Fruit fly (Drosophila melanogaster) whole organism, embryonic: Measurements from ENCODE around the gene Spn28B.

Experiments
- Ada2b ChIP-seq: fragments of 200-800 bp; sonication (Bioruptor generic); IDR thresholded peaks from 2 replicates; pipeline ENCODE4 v1.3.6; 2022; ENCODE audit warnings: missing biosample characterization, missing genetic modification characterization
- CG11504 ChIP-seq: fragments of 200-800 bp; sonication (Bioruptor generic); optimal IDR thresholded peaks from 3 replicates; lab custom pipeline; 2019; ENCODE audit warnings: missing biosample characterization, mild to moderate bottlenecking, missing genetic modification characterization, moderate library complexity
- CG12104 ChIP-seq: fragments of 200-800 bp; sonication (Bioruptor generic); optimal IDR thresholded peaks from 3 replicates; lab custom pipeline; 2016; ENCODE audit warnings: missing biosample characterization, missing genetic modification characterization
- CG12236 ChIP-seq: fragments of 200-800 bp; sonication (Bioruptor generic); optimal IDR thresholded peaks from 2 replicates; lab custom pipeline; 2016; ENCODE audit warnings: missing biosample characterization, missing genetic modification characterization
- CG15073 ChIP-seq: fragments of 200-800 bp; sonication (Bioruptor generic); optimal IDR thresholded peaks from 2 replicates; lab custom pipeline; 2016; ENCODE audit warnings: missing biosample characterization, missing genetic modification characterization
- CG17829 ChIP-seq: fragments of 200-800 bp; optimal IDR thresholded peaks from 2 replicates; lab custom pipeline; 2019; ENCODE audit warnings: missing biosample characterization, mild to moderate bottlenecking, missing genetic modification characterization, moderate library complexity
- CG6654 ChIP-seq: fragments of 200-800 bp; sonication (Bioruptor generic); optimal IDR thresholded peaks from 2 replicates; lab custom pipeline; 2017; ENCODE audit warnings: missing biosample characterization, mild to moderate bottlenecking, missing genetic modification characterization
- CG8089 ChIP-seq: fragments of 200-800 bp; sonication (Bioruptor generic); optimal IDR thresholded peaks from 3 replicates; lab custom pipeline; 2016; ENCODE audit warnings: missing biosample characterization, missing genetic modification characterization
- CG9932 ChIP-seq: fragments of 200-800 bp; sonication (Bioruptor generic); IDR thresholded peaks from 2 replicates; pipeline ENCODE4 v1.3.6; 2022; ENCODE audit warnings: missing biosample characterization, missing genetic modification characterization
- Doc3 ChIP-seq: fragments of 200-800 bp; sonication (Bioruptor generic); IDR thresholded peaks from 3 replicates; pipeline ENCODE4 v1.3.6; 2022; ENCODE audit warnings: missing biosample characterization, missing genetic modification characterization; ENCODE audit not compliant: partially characterized antibody
- HHEX ChIP-seq: fragments of 200-800 bp; sonication (Bioruptor generic); optimal IDR thresholded peaks from 3 replicates; lab custom pipeline; 2017; ENCODE audit warnings: missing biosample characterization, mild to moderate bottlenecking, missing genetic modification characterization, missing genetic modification reagents
- Nf-YB ChIP-seq: fragments of 200-800 bp; sonication (Bioruptor generic); optimal IDR thresholded peaks from 3 replicates; lab custom pipeline; 2019; ENCODE audit warnings: missing biosample characterization, mild to moderate bottlenecking, missing genetic modification characterization, moderate library complexity
- Nf-YC ChIP-seq: fragments of 200-800 bp; optimal IDR thresholded peaks from 3 replicates; lab custom pipeline; 2019; ENCODE audit warnings: missing biosample characterization, mild to moderate bottlenecking, missing genetic modification characterization, moderate library complexity
- Optix ChIP-seq: fragments of 200-800 bp; sonication (Bioruptor generic); IDR thresholded peaks from 3 replicates; pipeline ENCODE4 v1.3.6; 2022; ENCODE audit warnings: missing biosample characterization, missing genetic modification characterization
- PHDP ChIP-seq: fragments of 200-800 bp; sonication (Bioruptor generic); optimal IDR thresholded peaks from 3 replicates; lab custom pipeline; 2018; ENCODE audit warnings: missing biosample characterization, mild to moderate bottlenecking, missing genetic modification characterization, moderate library complexity
- h ChIP-seq: fragments of >200 bp; optimal IDR thresholded peaks from 2 replicates; lab custom pipeline; 2017
- hkb ChIP-seq, 2 experiments: fragments of 200-800 bp in 1 of 2; fragments of >200 bp in 1 of 2; sonication (Bioruptor generic) in 1 of 2; IDR thresholded peaks in 1 of 2; optimal IDR thresholded peaks in 1 of 2; 2 replicates each; pipeline versions ENCODE4 v1.3.6 to Lab custom; 2017 to 2022; ENCODE audit warnings: missing biosample characterization in 1 of 2, missing genetic modification characterization in 1 of 2
- pan ChIP-seq, 4 experiments: fragments of >200 bp in 3 of 4; fragments of 200-800 bp in 1 of 4; sonication (Bioruptor generic) in 1 of 4; optimal IDR thresholded peaks in 3 of 4; IDR thresholded peaks in 1 of 4; 2 replicates each; pipeline versions ENCODE4 v1.3.6 to Lab custom; 2017 to 2022; ENCODE audit warnings: missing biosample characterization in 2 of 4, missing genetic modification characterization in 2 of 4, mixed read lengths in 1 of 4
- prd ChIP-seq, 3 experiments: fragments of >200 bp in 2 of 3; fragments of 200-800 bp in 1 of 3; sonication (Bioruptor generic) in 1 of 3; optimal IDR thresholded peaks in 2 of 3; IDR thresholded peaks in 1 of 3; 2 replicates in 2 of 3; 3 replicates in 1 of 3; pipeline versions ENCODE4 v1.3.6 to Lab custom; 2017 to 2022; ENCODE audit warnings: missing biosample characterization in 1 of 3, missing genetic modification characterization in 1 of 3
- tna ChIP-seq: fragments of 200-800 bp; sonication (Bioruptor generic); IDR thresholded peaks from 2 replicates; pipeline ENCODE4 v1.3.6; 2022; ENCODE audit warnings: missing biosample characterization, missing genetic modification characterization; ENCODE audit not compliant: partially characterized antibody

Gene Spn28B

DNA sequence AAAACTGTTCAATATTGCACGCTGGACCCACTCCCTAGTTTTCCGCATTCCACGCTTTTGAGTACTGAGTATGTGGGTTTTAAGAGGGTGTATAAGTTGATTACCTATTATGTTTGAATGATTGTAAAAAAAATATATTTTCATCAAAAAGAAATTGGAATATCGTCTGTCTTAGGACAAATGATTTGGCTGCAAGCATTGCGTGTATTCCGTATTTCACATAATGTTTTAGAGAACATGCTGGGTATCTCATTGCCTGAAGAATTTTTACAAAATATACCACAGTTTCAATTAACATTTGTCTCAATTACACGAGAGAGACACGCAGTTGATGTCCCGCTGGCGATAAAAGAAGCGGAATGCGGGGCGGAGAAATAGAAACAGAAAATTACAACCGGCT lies 51.1 kb downstream of the Spn28B start (continued):
- TF ChIP-seq Optix (GFP tag; lab: Robert Waterston, UW), result no peak
- TF ChIP-seq CG17829 (tag; lab: Kevin White, UChicago), result peak; percentile 74
- TF ChIP-seq HHEX (GFP tag; lab: Kevin White, UChicago), result peak; percentile 29
- TF ChIP-seq PHDP, result peak; percentile 31
- peak; percentile 18; the same call in 1 of the 2 replicates for TF ChIP-seq Ada2b (GFP tag; lab: Robert Waterston, UW)
- no peak for TF ChIP-seq tna (GFP tag; lab: Robert Waterston, UW)
- TF ChIP-seq CG12104 (GFP tag; lab: Kevin White, UChicago), result no peak
- no peak for TF ChIP-seq h (lab: Kevin White, UChicago)
- no peak for TF ChIP-seq CG9932
- TF ChIP-seq CG11504, result peak; percentile 63
- no peak for TF ChIP-seq CG12236 (GFP tag; lab: Kevin White, UChicago)
- no peak for TF ChIP-seq Nf-YC
- TF ChIP-seq CG15073 (GFP tag; lab: Kevin White, UChicago), result no peak
- no peak for TF ChIP-seq prd (optimal IDR thresholded peaks at IDR 0.05; lab: Kevin White, UChicago)
- TF ChIP-seq prd (GFP tag; IDR thresholded peaks at IDR 0.05; lab: Robert Waterston, UW), result peak; percentile 80
- peak in 1 of 2 experiments; percentile 41 for TF ChIP-seq pan (optimal IDR thresholded peaks at IDR 0.05; lab: Kevin White, UChicago)
- peak in 1 of 2 experiments; percentile 41 for TF ChIP-seq pan (GFP tag; optimal IDR thresholded peaks at IDR 0.05 in 1 of 2, IDR thresholded peaks at IDR 0.05 in 1 of 2)
- no peak for TF ChIP-seq CG6654 (GFP tag; lab: Kevin White, UChicago)
- no peak for TF ChIP-seq Doc3 (GFP tag; lab: Robert Waterston, UW)
- TF ChIP-seq Nf-YB (GFP tag; lab: Kevin White, UChicago), result no peak
- TF ChIP-seq CG8089, result no peak
- TF ChIP-seq hkb (optimal IDR thresholded peaks at IDR 0.05; lab: Kevin White, UChicago), result no peak
- TF ChIP-seq hkb (GFP tag; IDR thresholded peaks at IDR 0.05; lab: Robert Waterston, UW), result no peak
